Worm (Caenorhabditis elegans) whole organism, young adult: ENCODE measurements around the gene far-7.

Experiments used
- B0336.3 ChIP-seq: fragments of 200-800 bp; sonication (Bioruptor generic); IDR thresholded peaks from 2 replicates; pipeline ENCODE4 v1.3.6; 2022; ENCODE audit warnings: missing genetic modification characterization, missing compliant biosample characterization
- F10E7.11 ChIP-seq: sonication (generic microtip); optimal IDR thresholded peaks from 2 replicates; lab custom pipeline; 2017; ENCODE audit warnings: mild to moderate bottlenecking, missing genetic modification characterization, moderate library complexity, missing compliant biosample characterization
- F23B12.7 ChIP-seq: sonication (generic microtip); optimal IDR thresholded peaks from 2 replicates; lab custom pipeline; 2017; ENCODE audit warnings: missing genetic modification characterization, mild to moderate bottlenecking, missing compliant biosample characterization, antibody characterized with exemption, moderate library complexity; ENCODE audit not compliant: insufficient read depth
- F39B2.1 ChIP-seq: fragments of 200-800 bp; sonication (Bioruptor generic); IDR thresholded peaks from 2 replicates; pipeline ENCODE4 v1.3.6; 2022; ENCODE audit warnings: missing genetic modification reagents, missing genetic modification characterization, missing compliant biosample characterization
- F57C9.4 ChIP-seq: sonication (generic microtip); optimal IDR thresholded peaks from 2 replicates; lab custom pipeline; 2017; ENCODE audit warnings: mild to moderate bottlenecking, missing genetic modification characterization, missing compliant biosample characterization
- K11D2.4 ChIP-seq: fragments of 200-800 bp; sonication (Bioruptor generic); IDR thresholded peaks from 2 replicates; pipeline ENCODE4 v1.3.6; 2022; ENCODE audit warnings: missing genetic modification reagents, missing genetic modification characterization, missing compliant biosample characterization
- T26A5.8 ChIP-seq: sonication (generic microtip); optimal IDR thresholded peaks from 2 replicates; lab custom pipeline; 2016; ENCODE audit warnings: missing genetic modification characterization, missing compliant biosample characterization
- Y95B8A.8 ChIP-seq: fragments of 200-800 bp; sonication (Bioruptor generic); IDR thresholded peaks from 2 replicates; pipeline ENCODE4 v1.3.6; 2022; ENCODE audit warnings: missing genetic modification reagents, missing genetic modification characterization, missing compliant biosample characterization
- akir-1 ChIP-seq: fragments of 200-800 bp; sonication (Bioruptor generic); optimal IDR thresholded peaks from 2 replicates; lab custom pipeline; 2018; ENCODE audit warnings: mild to moderate bottlenecking, missing genetic modification characterization, moderate library complexity, missing compliant biosample characterization
- aptf-2 ChIP-seq: fragments of 200-800 bp; sonication (Bioruptor generic); conservative IDR thresholded peaks from 2 replicates; pipeline ENCODE4 v1.3.6; 2022; ENCODE audit warnings: missing genetic modification reagents, missing genetic modification characterization, missing compliant biosample characterization
- athp-1 ChIP-seq: sonication (generic microtip); optimal IDR thresholded peaks from 2 replicates; lab custom pipeline; 2017; ENCODE audit warnings: mild to moderate bottlenecking, missing genetic modification characterization, missing compliant biosample characterization
- attf-5 ChIP-seq: fragments of 200-800 bp; sonication (Bioruptor generic); optimal IDR thresholded peaks from 2 replicates; lab custom pipeline; 2018; ENCODE audit warnings: mild to moderate bottlenecking, missing genetic modification characterization, missing compliant biosample characterization
- bed-1 ChIP-seq: fragments of 200-800 bp; sonication (Bioruptor generic); IDR thresholded peaks from 2 replicates; pipeline ENCODE4 v1.3.6; 2022; ENCODE audit warnings: missing genetic modification reagents, missing genetic modification characterization, missing compliant biosample characterization
- bed-2 ChIP-seq: fragments of 200-800 bp; sonication (Bioruptor generic); IDR thresholded peaks from 2 replicates; pipeline ENCODE4 v1.3.6; 2022; ENCODE audit warnings: missing genetic modification reagents, missing genetic modification characterization, missing compliant biosample characterization
- ccch-3 ChIP-seq: fragments of 200-800 bp; sonication (Bioruptor generic); optimal IDR thresholded peaks from 2 replicates; lab custom pipeline; 2018; ENCODE audit warnings: mild to moderate bottlenecking, missing genetic modification characterization, missing compliant biosample characterization
- cebp-1 ChIP-seq, 2 experiments: fragments of 200-800 bp in 1 of 2; sonication (Bioruptor generic) in 1 of 2; sonication (generic microtip) in 1 of 2; IDR thresholded peaks in 1 of 2; optimal IDR thresholded peaks in 1 of 2; 2 replicates each; pipeline versions ENCODE4 v1.3.6 to Lab custom; 2017 to 2022; ENCODE audit warnings: missing compliant biosample characterization in 2 of 2, missing genetic modification characterization in 2 of 2, mild to moderate bottlenecking in 1 of 2, missing genetic modification reagents in 1 of 2, moderate library complexity in 1 of 2
- ceh-100 ChIP-seq: fragments of 200-800 bp; sonication (Bioruptor generic); IDR thresholded peaks from 2 replicates; pipeline ENCODE4 v1.3.6; 2022; ENCODE audit warnings: missing genetic modification reagents, missing genetic modification characterization, missing compliant biosample characterization
- ceh-58 ChIP-seq: fragments of 200-800 bp; sonication (Bioruptor generic); IDR thresholded peaks from 2 replicates; pipeline ENCODE4 v1.3.6; 2022; ENCODE audit warnings: missing genetic modification characterization, missing compliant biosample characterization
- ceh-79 ChIP-seq: sonication (generic microtip); optimal IDR thresholded peaks from 2 replicates; lab custom pipeline; 2017; ENCODE audit warnings: mild to moderate bottlenecking, missing genetic modification characterization, missing compliant biosample characterization
- ceh-91 ChIP-seq: fragments of 200-800 bp; sonication (Bioruptor generic); IDR thresholded peaks from 2 replicates; pipeline ENCODE4 v1.3.6; 2022; ENCODE audit warnings: missing genetic modification reagents, missing genetic modification characterization, missing compliant biosample characterization
- chd-7 ChIP-seq: sonication (generic microtip); optimal IDR thresholded peaks from 2 replicates; lab custom pipeline; 2016; ENCODE audit warnings: mild to moderate bottlenecking, missing genetic modification characterization, moderate library complexity, missing compliant biosample characterization
- die-1 ChIP-seq: sonication (generic microtip); optimal IDR thresholded peaks from 2 replicates; lab custom pipeline; 2016; ENCODE audit warnings: missing genotype, mild to moderate bottlenecking, missing genetic modification characterization, missing compliant biosample characterization
- dpl-1 ChIP-seq: fragments of 150-350 bp; optimal IDR thresholded peaks from 2 replicates; lab custom pipeline; 2014; ENCODE audit warnings: missing biosample characterization, missing genetic modification reagents, missing genetic modification characterization
- efl-1 ChIP-seq: fragments of 150-350 bp; optimal IDR thresholded peaks from 2 replicates; lab custom pipeline; 2014; ENCODE audit warnings: missing biosample characterization, missing genetic modification reagents, missing genetic modification characterization
- ekl-4 ChIP-seq: fragments of 200-800 bp; sonication (Bioruptor generic); IDR thresholded peaks from 2 replicates; pipeline ENCODE4 v1.3.6; 2022; ENCODE audit warnings: missing genetic modification reagents, missing genetic modification characterization, missing compliant biosample characterization
- ets-4 ChIP-seq: fragments of 200-800 bp; sonication (Bioruptor generic); optimal IDR thresholded peaks from 2 replicates; lab custom pipeline; 2018; ENCODE audit warnings: mild to moderate bottlenecking, missing genetic modification characterization, missing compliant biosample characterization
- gei-17 ChIP-seq: fragments of 200-800 bp; sonication (Bioruptor generic); optimal IDR thresholded peaks from 2 replicates; lab custom pipeline; 2018; ENCODE audit warnings: mild to moderate bottlenecking, missing genetic modification characterization, missing compliant biosample characterization
- hmg-1.2 ChIP-seq: fragments of 200-800 bp; sonication (Bioruptor generic); IDR thresholded peaks from 2 replicates; pipeline ENCODE4 v1.3.6; 2022; ENCODE audit warnings: missing genetic modification reagents, missing genetic modification characterization, missing compliant biosample characterization
- lin-40 ChIP-seq: sonication (generic microtip); optimal IDR thresholded peaks from 2 replicates; lab custom pipeline; 2016; ENCODE audit warnings: missing genetic modification characterization, mild to moderate bottlenecking, missing compliant biosample characterization, missing genotype, missing genetic modification reagents
- madf-10 ChIP-seq: sonication (generic microtip); optimal IDR thresholded peaks from 2 replicates; lab custom pipeline; 2016; ENCODE audit warnings: mild to moderate bottlenecking, missing genetic modification characterization, missing compliant biosample characterization
- madf-6 ChIP-seq: fragments of 200-800 bp; sonication (Bioruptor generic); IDR thresholded peaks from 2 replicates; pipeline ENCODE4 v1.3.6; 2022; ENCODE audit warnings: missing genetic modification reagents, missing genetic modification characterization, missing compliant biosample characterization
- madf-8 ChIP-seq: fragments of 200-800 bp; sonication (Bioruptor generic); conservative IDR thresholded peaks from 2 replicates; pipeline ENCODE4 v1.3.6; 2022; ENCODE audit warnings: missing genetic modification reagents, missing genetic modification characterization, missing compliant biosample characterization
- mel-28 ChIP-seq: sonication (generic microtip); optimal IDR thresholded peaks from 2 replicates; lab custom pipeline; 2016; ENCODE audit warnings: borderline replicate concordance, mild to moderate bottlenecking, missing genetic modification characterization, missing compliant biosample characterization
- mes-4 ChIP-seq: sonication (generic microtip); optimal IDR thresholded peaks from 2 replicates; lab custom pipeline; 2016; ENCODE audit warnings: missing genotype, missing genetic modification characterization, missing compliant biosample characterization
- nfya-1 ChIP-seq: sonication (generic microtip); optimal IDR thresholded peaks from 2 replicates; lab custom pipeline; 2017; ENCODE audit warnings: antibody characterized with exemption, missing compliant biosample characterization, missing genetic modification characterization, borderline replicate concordance; ENCODE audit not compliant: insufficient read depth
- nfyb-1 ChIP-seq: fragments of 200-800 bp; sonication (Bioruptor generic); IDR thresholded peaks from 2 replicates; pipeline ENCODE4 v1.3.6; 2022; ENCODE audit warnings: missing genetic modification reagents, missing genetic modification characterization, missing compliant biosample characterization
- nhr-179 ChIP-seq: sonication (generic microtip); optimal IDR thresholded peaks from 2 replicates; lab custom pipeline; 2016; ENCODE audit warnings: mild to moderate bottlenecking, missing genetic modification characterization, missing compliant biosample characterization
- pha-4 ChIP-seq: fragments of 150-350 bp; sonication (generic microtip); optimal IDR thresholded peaks from 2 replicates; lab custom pipeline; 2014; ENCODE audit warnings: missing biosample characterization, missing genetic modification reagents, missing genetic modification characterization
- tbp1 ChIP-seq: fragments of 200-800 bp; sonication (Bioruptor generic); optimal IDR thresholded peaks from 2 replicates; lab custom pipeline; 2018; ENCODE audit warnings: mild to moderate bottlenecking, missing genetic modification characterization, missing compliant biosample characterization
- tbx-9 ChIP-seq: sonication (generic microtip); optimal IDR thresholded peaks from 2 replicates; lab custom pipeline; 2016; ENCODE audit warnings: borderline replicate concordance, missing genetic modification characterization, inconsistent platforms, missing compliant biosample characterization
- unc-130 ChIP-seq: sonication (generic microtip); optimal IDR thresholded peaks from 2 replicates; lab custom pipeline; 2016; ENCODE audit warnings: missing genetic modification reagents, missing genetic modification characterization, missing compliant biosample characterization
- xnd-1 ChIP-seq: sonication (generic microtip); optimal IDR thresholded peaks from 2 replicates; lab custom pipeline; 2016; ENCODE audit warnings: missing genotype, missing genetic modification reagents, missing genetic modification characterization, missing compliant biosample characterization
- ztf-18 ChIP-seq: sonication (generic microtip); optimal IDR thresholded peaks from 2 replicates; lab custom pipeline; 2016; ENCODE audit warnings: missing genotype, mild to moderate bottlenecking, missing genetic modification characterization, missing compliant biosample characterization
- ztf-26 ChIP-seq: sonication (generic microtip); optimal IDR thresholded peaks from 2 replicates; lab custom pipeline; 2017; ENCODE audit warnings: missing genetic modification characterization, missing compliant biosample characterization
- ztf-28 ChIP-seq: fragments of 200-800 bp; sonication (Bioruptor generic); IDR thresholded peaks from 2 replicates; pipeline ENCODE4 v1.3.6; 2022; ENCODE audit warnings: missing genetic modification reagents, missing genetic modification characterization, missing compliant biosample characterization
- ztf-6 ChIP-seq: fragments of 200-800 bp; sonication (Bioruptor generic); IDR thresholded peaks from 2 replicates; pipeline ENCODE4 v1.3.6; 2022; ENCODE audit warnings: missing genetic modification reagents, missing genetic modification characterization, missing compliant biosample characterization

The far-7 gene

DNA sequence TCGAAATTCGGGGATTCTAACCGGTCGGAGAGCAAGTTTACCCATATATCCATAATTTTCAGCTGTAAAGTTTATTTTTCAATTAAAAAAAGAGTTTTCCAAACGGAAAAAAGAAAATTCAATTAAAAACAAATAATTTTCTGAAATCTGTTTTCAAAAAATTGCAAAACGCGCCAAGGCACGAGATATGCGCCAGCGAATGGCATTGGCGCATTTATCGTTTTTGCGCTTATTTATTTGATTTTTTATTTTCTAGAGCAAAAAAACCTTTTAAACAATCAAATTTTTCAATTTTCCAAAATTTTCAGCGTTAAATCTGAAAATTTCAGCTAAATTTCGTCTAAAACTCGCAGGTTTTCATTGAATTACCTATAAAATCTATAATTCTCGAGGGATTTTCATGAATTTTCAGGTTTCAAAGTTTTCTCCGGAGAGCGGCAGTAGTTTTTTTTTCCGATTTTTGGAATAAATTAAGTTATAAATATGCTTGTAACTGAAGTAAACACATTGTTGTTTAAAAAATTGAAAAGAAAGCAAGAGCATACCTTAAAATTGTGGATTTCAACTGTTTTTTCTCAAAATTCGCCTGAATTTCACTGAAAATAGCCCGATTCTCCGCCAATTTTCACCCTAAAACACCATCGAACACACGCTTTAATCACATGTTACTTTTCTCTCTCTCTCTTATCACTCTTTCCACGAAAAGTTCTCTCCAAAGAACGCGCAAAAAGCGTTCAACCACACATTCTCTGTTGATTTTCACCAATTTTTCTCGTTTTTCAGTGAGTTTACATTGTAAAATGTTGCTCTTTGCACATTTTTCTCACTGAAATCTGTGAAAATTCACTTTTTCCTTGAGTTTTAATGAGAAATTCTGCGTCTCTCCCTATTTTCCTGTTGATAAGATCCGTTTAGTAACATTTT, 33.7 kb upstream of the far-7 start, which contains the start of gene B0432.10 (continued):
- TF ChIP-seq F57C9.4 (no peak), mes-4 (tag; lab: Kevin White, UChicago) (no peak), ztf-6 (no peak), gei-17 (no peak), bed-2 (GFP tag; lab: Robert Waterston, UW) (no peak), aptf-2 (no peak), Y95B8A.8 (GFP tag; lab: Robert Waterston, UW) (no peak), efl-1 (GFP tag; lab: Kevin White, UChicago) (peak; percentile 81), nfya-1 (no peak), ceh-79 (tag; lab: Kevin White, UChicago) (no peak), ceh-58 (GFP tag; lab: Robert Waterston, UW) (no peak), K11D2.4 (GFP tag; lab: Robert Waterston, UW) (peak; percentile 70; the same call in 1 of the 2 replicates), attf-5 (GFP tag; lab: Kevin White, UChicago) (peak; percentile 52), unc-130 (no peak), ekl-4 (peak; percentile 33; the same call in 1 of the 2 replicates), ccch-3 (GFP tag; lab: Kevin White, UChicago) (no peak), ceh-100 (GFP tag; lab: Robert Waterston, UW) (0 out of 2 replicates have a peak, but pooled peaks have one; percentile 14), F23B12.7 (tag; lab: Kevin White, UChicago) (peak; percentile 75), bed-1 (GFP tag; lab: Robert Waterston, UW) (no peak), nhr-179 (tag; lab: Kevin White, UChicago) (no peak), dpl-1 (GFP tag; lab: Kevin White, UChicago) (peak; percentile 86), athp-1 (tag; lab: Kevin White, UChicago) (no peak), madf-6 (GFP tag; lab: Robert Waterston, UW) (peak; percentile 41; the same call in 1 of the 2 replicates), ztf-18 (tag; lab: Kevin White, UChicago) (peak; percentile 94), akir-1 (no peak), F10E7.11 (no peak), ztf-28 (no peak), mel-28 (tag; lab: Kevin White, UChicago) (no peak), tbx-9 (tag; lab: Kevin White, UChicago) (no peak), ceh-91 (GFP tag; lab: Robert Waterston, UW) (no peak), madf-8 (GFP tag; lab: Robert Waterston, UW) (no peak), tbp1 (GFP tag; lab: Kevin White, UChicago) (peak; percentile 30), hmg-1.2 (peak; percentile 31; the same call in 1 of the 2 replicates), ztf-26 (tag; lab: Kevin White, UChicago) (peak; percentile 36), lin-40 (tag; lab: Kevin White, UChicago) (peak; percentile 83), B0336.3 (GFP tag; lab: Robert Waterston, UW) (peak; percentile 56; the same call in 1 of the 2 replicates), pha-4 (no peak), cebp-1 (GFP tag; IDR thresholded peaks at IDR 0.05; lab: Robert Waterston, UW) (no peak), cebp-1 (tag; optimal IDR thresholded peaks at IDR 0.05; lab: Kevin White, UChicago) (peak; percentile 65), nfyb-1 (GFP tag; lab: Robert Waterston, UW) (peak; percentile 69; the same call in 1 of the 2 replicates), F39B2.1 (GFP tag; lab: Robert Waterston, UW) (no peak), T26A5.8 (no peak), die-1 (tag; lab: Kevin White, UChicago) (no peak), madf-10 (tag; lab: Kevin White, UChicago) (no peak), chd-7 (no peak), ets-4 (no peak), xnd-1 (tag; lab: Kevin White, UChicago) (no peak)
